Fruit fly (Drosophila melanogaster) whole organism, adult: ENCODE data around the gene Srp54k.

Experiments used
- CG12768 ChIP-seq: fragments of 200-800 bp; sonication (Bioruptor generic); optimal IDR thresholded peaks from 2 replicates; lab custom pipeline; 2017; ENCODE audit warnings: missing biosample characterization, missing genetic modification characterization, mild to moderate bottlenecking, moderate library complexity, missing genetic modification reagents
- CG1620 ChIP-seq: fragments of 200-800 bp; sonication (Bioruptor generic); optimal IDR thresholded peaks from 2 replicates; lab custom pipeline; 2016; ENCODE audit warnings: missing biosample characterization, missing genetic modification characterization
- Hr96 ChIP-seq: fragments of 200-800 bp; sonication (Bioruptor generic); optimal IDR thresholded peaks from 2 replicates; lab custom pipeline; 2016; ENCODE audit warnings: missing biosample characterization, missing genetic modification characterization
- cic ChIP-seq: fragments of 200-800 bp; sonication (Bioruptor generic); optimal IDR thresholded peaks from 2 replicates; lab custom pipeline; 2017; ENCODE audit warnings: missing biosample characterization, mild to moderate bottlenecking, missing genetic modification characterization, moderate library complexity
- kay ChIP-seq: fragments of 200-800 bp; sonication (Bioruptor generic); peaks from one replicate; lab custom pipeline; 2016; ENCODE audit warnings: missing biosample characterization, missing genetic modification characterization, borderline replicate concordance

DNA sequence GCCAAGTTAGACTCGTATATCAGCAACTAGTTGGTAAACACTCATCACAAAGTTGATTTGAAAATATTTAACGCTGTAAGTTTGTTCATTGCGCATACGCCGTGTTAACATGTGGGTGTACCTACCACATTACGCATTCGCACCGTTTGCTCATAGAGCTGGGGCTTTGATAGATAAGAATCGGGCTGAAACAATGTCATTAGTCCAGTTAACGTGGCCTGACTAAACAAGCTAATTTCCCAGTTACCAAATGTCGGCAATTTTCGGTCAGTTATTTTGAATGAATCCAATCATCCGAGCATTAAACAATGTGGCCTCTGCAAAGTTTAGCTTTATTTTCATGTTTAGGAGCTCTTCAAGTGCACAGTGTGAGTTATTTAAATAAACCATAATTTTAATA, 23.3 kb upstream of the Srp54k start, which contains the start of gene CG4597:
- TF ChIP-seq Hr96 (no peak), CG12768 (no peak), cic (GFP tag; lab: Kevin White, UChicago) (no peak), CG1620 (GFP tag; lab: Kevin White, UChicago) (no peak), kay (GFP tag; lab: Kevin White, UChicago) (no peak)
